Worm (Caenorhabditis elegans) whole organism, L1 larva: ENCODE results near the gene str-227.

Experiments used
- aha-1 ChIP-seq: fragments of 150-350 bp; optimal IDR thresholded peaks from 2 replicates; lab custom pipeline; 2014; ENCODE audit warnings: missing biosample characterization, missing genetic modification characterization
- aly-2 ChIP-seq: fragments of 150-350 bp; optimal IDR thresholded peaks from 2 replicates; lab custom pipeline; 2014; ENCODE audit warnings: missing biosample characterization, missing genetic modification characterization
- ama-1 ChIP-seq: fragments of 150-350 bp; optimal IDR thresholded peaks from 2 replicates; lab custom pipeline; 2014
- fkh-10 ChIP-seq: sonication (generic microtip); optimal IDR thresholded peaks from 2 replicates; lab custom pipeline; 2017; ENCODE audit warnings: missing biosample characterization, missing genetic modification reagents, missing genetic modification characterization
- jun-1 ChIP-seq: fragments of 150-350 bp; optimal IDR thresholded peaks from 2 replicates; lab custom pipeline; 2014; ENCODE audit warnings: missing biosample characterization, missing genetic modification reagents, missing genetic modification characterization
- mdl-1 ChIP-seq, 2 experiments: fragments of 150-350 bp; optimal IDR thresholded peaks; 2 replicates each; lab custom pipeline; 2014 to 2017; ENCODE audit warnings: missing biosample characterization in 2 of 2, missing genetic modification characterization in 2 of 2, inconsistent platforms in 1 of 2
- mef-2 ChIP-seq: fragments of 150-350 bp; optimal IDR thresholded peaks from 2 replicates; lab custom pipeline; 2014; ENCODE audit warnings: missing biosample characterization, missing genetic modification characterization
- nhr-11 ChIP-seq: fragments of 150-350 bp; optimal IDR thresholded peaks from 2 replicates; lab custom pipeline; 2014; ENCODE audit warnings: missing biosample characterization, missing genetic modification characterization
- nhr-12 ChIP-seq: sonication (generic microtip); optimal IDR thresholded peaks from 2 replicates; lab custom pipeline; 2017; ENCODE audit warnings: missing biosample characterization, missing genetic modification characterization
- nhr-90 ChIP-seq: sonication (generic microtip); optimal IDR thresholded peaks from 2 replicates; lab custom pipeline; 2016; ENCODE audit warnings: mild to moderate bottlenecking, missing genetic modification characterization, missing compliant biosample characterization; ENCODE audit not compliant: poor library complexity
- pqm-1 ChIP-seq: sonication (generic microtip); optimal IDR thresholded peaks from 3 replicates; lab custom pipeline; 2017; ENCODE audit warnings: missing biosample characterization, missing genetic modification characterization
- tbx-2 ChIP-seq: sonication (generic microtip); optimal IDR thresholded peaks from 2 replicates; lab custom pipeline; 2016; ENCODE audit warnings: missing genetic modification characterization, missing compliant biosample characterization
- ztf-4 ChIP-seq: fragments of 150-350 bp; optimal IDR thresholded peaks from 2 replicates; lab custom pipeline; 2014; ENCODE audit warnings: missing biosample characterization, missing genetic modification characterization

ce11 chrV:3557422-3557821, 39.4 kb downstream of the str-227 start, which contains the start of gene grl-31:
- TF ChIP-seq fkh-10 (GFP tag; lab: Kevin White, UChicago) (no peak), nhr-90 (tag; lab: Kevin White, UChicago) (no peak), ztf-4 (tag; lab: Kevin White, UChicago) (no peak), pqm-1 (no peak), aha-1 (tag; lab: Kevin White, UChicago) (no peak), aly-2 (tag; lab: Kevin White, UChicago) (no peak), nhr-11 (no peak), nhr-12 (no peak), ama-1 (no peak), mef-2 (tag; lab: Kevin White, UChicago) (no peak), jun-1 (tag; lab: Kevin White, UChicago) (no peak), tbx-2 (tag; lab: Kevin White, UChicago) (no peak), mdl-1 (tag; optimal IDR thresholded peaks at IDR 0.05; lab: Kevin White, UChicago) (no peak)
